Worm (Caenorhabditis elegans) whole organism, L4 larva: ENCODE data around the gene T25G12.6.

ENCODE experiments used
- F10B5.3 ChIP-seq: sonication (generic microtip); optimal IDR thresholded peaks from 2 replicates; lab custom pipeline; 2016; ENCODE audit warnings: mild to moderate bottlenecking, missing genetic modification characterization, missing compliant biosample characterization
- F44E2.7 ChIP-seq: fragments of 200-800 bp; sonication (Bioruptor generic); IDR thresholded peaks from 2 replicates; pipeline ENCODE4 v2.1.2; 2022; ENCODE audit warnings: missing genetic modification characterization, missing compliant biosample characterization
- R02D3.7 ChIP-seq: fragments of 150-350 bp; sonication (generic microtip); optimal IDR thresholded peaks from 3 replicates; lab custom pipeline; 2014; ENCODE audit warnings: missing biosample characterization, missing genetic modification characterization
- aly-2 ChIP-seq: sonication (generic microtip); optimal IDR thresholded peaks from 2 replicates; lab custom pipeline; 2018; ENCODE audit warnings: missing biosample characterization, missing genetic modification characterization
- arid-1 ChIP-seq: fragments of 200-800 bp; sonication (Bioruptor generic); conservative IDR thresholded peaks from 2 replicates; pipeline ENCODE4 v1.3.6; 2022; ENCODE audit warnings: missing genetic modification reagents, missing genetic modification characterization, missing compliant biosample characterization
- ceh-28 ChIP-seq: fragments of 150-350 bp; optimal IDR thresholded peaks from 2 replicates; lab custom pipeline; 2014; ENCODE audit warnings: missing biosample characterization, missing genetic modification reagents, missing genetic modification characterization
- ceh-32 ChIP-seq: sonication (generic microtip); optimal IDR thresholded peaks from 2 replicates; lab custom pipeline; 2016; ENCODE audit warnings: mild to moderate bottlenecking, missing genetic modification characterization, missing compliant biosample characterization; ENCODE audit not compliant: poor library complexity
- daf-16 ChIP-seq, 3 experiments: sonication (generic microtip); optimal IDR thresholded peaks; 2 replicates each; lab custom pipeline; 2016 to 2017; ENCODE audit warnings: missing genetic modification characterization in 3 of 3, missing genetic modification reagents in 3 of 3, mild to moderate bottlenecking in 2 of 3, missing compliant biosample characterization in 2 of 3, missing biosample characterization in 1 of 3, moderate library complexity in 1 of 3
- dmd-8 ChIP-seq: fragments of 200-800 bp; sonication (Bioruptor generic); IDR thresholded peaks from 2 replicates; pipeline ENCODE4 v1.3.6; 2022; ENCODE audit warnings: missing genetic modification characterization, missing compliant biosample characterization
- dmd-9 ChIP-seq: fragments of 200-800 bp; sonication (Bioruptor generic); IDR thresholded peaks from 2 replicates; pipeline ENCODE4 v1.3.6; 2022; ENCODE audit warnings: missing genetic modification reagents, missing genetic modification characterization, missing compliant biosample characterization
- dpl-1 ChIP-seq: fragments of 150-350 bp; optimal IDR thresholded peaks from 2 replicates; lab custom pipeline; 2014; ENCODE audit warnings: missing biosample characterization, missing genetic modification reagents, missing genetic modification characterization
- dve-1 ChIP-seq: sonication (generic microtip); optimal IDR thresholded peaks from 2 replicates; lab custom pipeline; 2017; ENCODE audit warnings: antibody characterized with exemption, mild to moderate bottlenecking, missing genetic modification characterization, missing compliant biosample characterization; ENCODE audit not compliant: insufficient read depth
- hif-1 ChIP-seq, 2 experiments: sonication (generic microtip); optimal IDR thresholded peaks; 2 replicates each; lab custom pipeline; 2016 to 2017; ENCODE audit warnings: missing compliant biosample characterization in 2 of 2, missing genetic modification characterization in 2 of 2, missing genetic modification reagents in 2 of 2, missing genotype in 2 of 2, mild to moderate bottlenecking in 1 of 2
- hlh-11 ChIP-seq: fragments of 200-800 bp; sonication (Bioruptor generic); optimal IDR thresholded peaks from 2 replicates; lab custom pipeline; 2018; ENCODE audit warnings: mild to moderate bottlenecking, missing genetic modification characterization, missing compliant biosample characterization
- hlh-30 ChIP-seq: sonication (generic microtip); optimal IDR thresholded peaks from 2 replicates; lab custom pipeline; 2017; ENCODE audit warnings: antibody characterized with exemption, mild to moderate bottlenecking, missing genetic modification characterization, missing compliant biosample characterization; ENCODE audit not compliant: insufficient read depth
- hmg-1.1 ChIP-seq: fragments of 200-800 bp; sonication (Bioruptor generic); IDR thresholded peaks from 2 replicates; pipeline ENCODE4 v1.3.6; 2022; ENCODE audit warnings: missing genetic modification reagents, missing genetic modification characterization, missing compliant biosample characterization
- lim-7 ChIP-seq: fragments of 200-800 bp; sonication (Bioruptor generic); IDR thresholded peaks from 2 replicates; pipeline ENCODE4 v1.3.6; 2022; ENCODE audit warnings: missing genetic modification characterization, missing compliant biosample characterization
- lin-1 ChIP-seq: fragments of 200-800 bp; sonication (Bioruptor generic); IDR thresholded peaks from 2 replicates; pipeline ENCODE4 v1.3.6; 2022; ENCODE audit warnings: missing genetic modification reagents, missing genetic modification characterization, missing compliant biosample characterization
- lin-13 ChIP-seq: fragments of 150-350 bp; optimal IDR thresholded peaks from 2 replicates; lab custom pipeline; 2014; ENCODE audit warnings: missing biosample characterization, missing genetic modification reagents, missing genetic modification characterization
- lin-15B ChIP-seq: fragments of 150-350 bp; sonication (generic microtip); optimal IDR thresholded peaks from 3 replicates; lab custom pipeline; 2014; ENCODE audit warnings: missing biosample characterization, missing genetic modification characterization
- lin-38 ChIP-seq: fragments of 200-800 bp; sonication (Bioruptor generic); IDR thresholded peaks from 2 replicates; pipeline ENCODE4 v1.3.6; 2022; ENCODE audit warnings: missing genetic modification reagents, missing genetic modification characterization, missing compliant biosample characterization
- lsy-2 ChIP-seq, 2 experiments: fragments of 150-350 bp in 1 of 2; sonication (generic microtip) in 1 of 2; optimal IDR thresholded peaks; 2 replicates each; lab custom pipeline; 2014 to 2017; ENCODE audit warnings: missing biosample characterization in 2 of 2, missing genetic modification characterization in 2 of 2
- madf-9 ChIP-seq: fragments of 200-800 bp; sonication (Bioruptor generic); conservative IDR thresholded peaks from 2 replicates; pipeline ENCODE4 v1.3.6; 2022; ENCODE audit warnings: missing genetic modification reagents, missing genetic modification characterization, missing compliant biosample characterization
- mdl-1 ChIP-seq, 2 experiments: fragments of 150-350 bp in 1 of 2; sonication (generic microtip) in 1 of 2; optimal IDR thresholded peaks; 2 replicates each; lab custom pipeline; 2014 to 2017; ENCODE audit warnings: missing biosample characterization in 2 of 2, missing genetic modification characterization in 2 of 2
- mdt-29 ChIP-seq: fragments of 200-800 bp; sonication (Bioruptor generic); IDR thresholded peaks from 2 replicates; pipeline ENCODE4 v1.3.6; 2022; ENCODE audit warnings: missing genetic modification reagents, missing genetic modification characterization, missing compliant biosample characterization
- mes-2 ChIP-seq: sonication (generic microtip); optimal IDR thresholded peaks from 2 replicates; lab custom pipeline; 2016; ENCODE audit warnings: missing genotype, mild to moderate bottlenecking, missing genetic modification characterization, missing compliant biosample characterization; ENCODE audit not compliant: poor library complexity, severe bottlenecking
- mxl-2 ChIP-seq: fragments of 200-800 bp; sonication (Bioruptor generic); conservative IDR thresholded peaks from 2 replicates; pipeline ENCODE4 v1.3.6; 2022; ENCODE audit warnings: missing genetic modification reagents, missing genetic modification characterization, missing compliant biosample characterization
- mxl-3 ChIP-seq: fragments of 200-800 bp; sonication (Bioruptor generic); optimal IDR thresholded peaks from 2 replicates; lab custom pipeline; 2018; ENCODE audit warnings: mild to moderate bottlenecking, missing genetic modification characterization, missing compliant biosample characterization
- nhr-237 ChIP-seq: sonication (generic microtip); optimal IDR thresholded peaks from 2 replicates; lab custom pipeline; 2017; ENCODE audit warnings: missing biosample characterization, missing genetic modification characterization
- nhr-28 ChIP-seq: fragments of 150-350 bp; optimal IDR thresholded peaks from 2 replicates; lab custom pipeline; 2014; ENCODE audit warnings: missing biosample characterization, missing genetic modification characterization
- nhr-48 ChIP-seq: sonication (generic microtip); optimal IDR thresholded peaks from 2 replicates; lab custom pipeline; 2016; ENCODE audit warnings: mild to moderate bottlenecking, missing genetic modification characterization, missing compliant biosample characterization
- pqm-1 ChIP-seq: sonication (generic microtip); optimal IDR thresholded peaks from 2 replicates; lab custom pipeline; 2017; ENCODE audit warnings: missing biosample characterization, missing genetic modification characterization
- set-16 ChIP-seq: fragments of 200-800 bp; sonication (Bioruptor generic); IDR thresholded peaks from 2 replicates; pipeline ENCODE4 v1.3.6; 2022; ENCODE audit warnings: missing genetic modification reagents, missing genetic modification characterization, missing compliant biosample characterization
- snpc-1.2 ChIP-seq: fragments of 200-800 bp; sonication (Bioruptor generic); IDR thresholded peaks from 2 replicates; pipeline ENCODE4 v1.3.6; 2022; ENCODE audit warnings: missing genetic modification reagents, missing genetic modification characterization, missing compliant biosample characterization
- spr-1 ChIP-seq: sonication (generic microtip); optimal IDR thresholded peaks from 2 replicates; lab custom pipeline; 2016; ENCODE audit warnings: mild to moderate bottlenecking, missing genetic modification characterization, missing compliant biosample characterization
- tag-97 ChIP-seq: fragments of 200-800 bp; sonication (Bioruptor generic); IDR thresholded peaks from 2 replicates; pipeline ENCODE4 v1.3.6; 2022; ENCODE audit warnings: missing genetic modification characterization, missing compliant biosample characterization
- tra-1 ChIP-seq: fragments of 200-800 bp; sonication (Bioruptor generic); IDR thresholded peaks from 2 replicates; pipeline ENCODE4 v1.3.6; 2022; ENCODE audit warnings: missing genetic modification reagents, missing genetic modification characterization, missing compliant biosample characterization
- zag-1 ChIP-seq: fragments of 150-350 bp; optimal IDR thresholded peaks from 2 replicates; lab custom pipeline; 2014; ENCODE audit warnings: missing biosample characterization, missing genetic modification characterization
- zfp-2 ChIP-seq: sonication (generic microtip); optimal IDR thresholded peaks from 2 replicates; lab custom pipeline; 2016; ENCODE audit warnings: mild to moderate bottlenecking, missing genetic modification characterization, missing compliant biosample characterization
- zfp-3 ChIP-seq: fragments of 200-800 bp; sonication (Bioruptor generic); conservative IDR thresholded peaks from 2 replicates; pipeline ENCODE4 v1.3.6; 2022; ENCODE audit warnings: missing genetic modification reagents, missing genetic modification characterization, missing compliant biosample characterization
- zip-2 ChIP-seq: fragments of 150-350 bp; optimal IDR thresholded peaks from 2 replicates; lab custom pipeline; 2014; ENCODE audit warnings: missing biosample characterization, missing genetic modification characterization
- ztf-11 ChIP-seq: fragments of 150-350 bp; optimal IDR thresholded peaks from 2 replicates; lab custom pipeline; 2014; ENCODE audit warnings: missing biosample characterization, missing genetic modification characterization

T25G12.6 gene

ce11 chrX:17221873-17222525 lies 8.0 kb downstream of the T25G12.6 start, which contains the start of gene rab-6.2:
TSS of gene rab-6.2 (plus strand) at chrX:17222475.
- TF ChIP-seq mes-2 (peak; percentile 48), set-16 (GFP tag; lab: Robert Waterston, UW) (peak; percentile 26; the same call in 1 of the 2 replicates), lin-15B (tag; lab: Kevin White, UChicago) (no peak), mxl-3 (GFP tag; lab: Kevin White, UChicago) (peak; percentile 17), hlh-11 (peak; percentile 24), R02D3.7 (peak; percentile 19), zag-1 (no peak), hmg-1.1 (GFP tag; lab: Robert Waterston, UW) (peak; percentile 28; the same call in 1 of the 2 replicates), dpl-1 (GFP tag; lab: Kevin White, UChicago) (no peak)

DNA sequence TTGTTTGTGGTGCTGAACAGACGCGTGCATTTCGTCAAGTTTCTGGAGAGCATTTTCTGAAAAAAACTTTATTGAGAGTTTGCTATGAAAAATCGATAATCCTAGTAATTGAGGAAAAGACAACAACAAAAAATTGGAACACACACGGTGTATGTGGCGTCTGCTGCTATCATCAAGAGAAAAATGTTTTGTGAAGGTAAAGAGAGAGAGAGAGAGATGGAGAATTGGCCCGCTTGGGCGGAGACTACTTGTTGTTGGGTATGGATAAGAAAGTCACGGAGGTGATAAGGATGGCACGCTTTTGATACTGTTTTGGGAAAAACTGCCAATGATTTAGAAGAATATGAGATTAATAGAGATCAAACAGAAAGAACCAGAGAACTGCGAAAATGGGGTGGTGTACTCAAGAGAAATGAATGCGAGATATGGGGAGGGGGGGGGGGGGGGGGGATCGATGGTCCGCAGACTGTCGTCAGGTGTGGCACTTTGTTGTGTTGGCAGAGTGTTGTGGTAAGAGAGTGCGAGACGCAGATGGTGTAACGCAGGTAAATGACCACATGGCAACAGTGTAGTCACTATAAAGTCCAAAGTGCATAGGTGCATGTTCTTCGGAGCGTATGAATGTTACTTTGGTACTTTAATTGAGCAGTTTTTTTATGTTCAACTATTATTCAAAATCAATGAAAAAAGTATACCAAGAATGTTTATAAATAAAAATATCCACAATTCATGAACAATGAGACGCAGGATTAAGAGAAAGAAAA lies 12.8 kb downstream of the T25G12.6 start, which contains the start of gene acdh-7:
Gene acdh-7 (minus strand): TSS at position 56 of the 764 bp plus-strand sequence.
- TF ChIP-seq mxl-2 (no peak), ceh-28 (peak; percentile 44), dmd-9 (GFP tag; lab: Robert Waterston, UW) (no peak), arid-1 (GFP tag; lab: Robert Waterston, UW) (no peak), mdl-1 (tag; optimal IDR thresholded peaks at IDR 0.05; lab: Kevin White, UChicago) (peak in 1 of 2 experiments; percentile 62), zip-2 (no peak), pqm-1 (tag; lab: Kevin White, UChicago) (peak; percentile 29), hlh-11 (peak; percentile 69), daf-16 (GFP tag; optimal IDR thresholded peaks at IDR 0.05; lab: Kevin White, UChicago) (peak in 1 of 2 experiments; percentile 21), daf-16 (tag; optimal IDR thresholded peaks at IDR 0.05; lab: Kevin White, UChicago) (peak; percentile 87), F10B5.3 (tag; lab: Kevin White, UChicago) (no peak), mxl-3 (GFP tag; lab: Kevin White, UChicago) (peak; percentile 57), lim-7 (GFP tag; lab: Robert Waterston, UW) (no peak), mes-2 (peak; percentile 37), dve-1 (tag; lab: Kevin White, UChicago) (peak; percentile 66), nhr-28 (tag; lab: Kevin White, UChicago) (peak; percentile 73)

DNA sequence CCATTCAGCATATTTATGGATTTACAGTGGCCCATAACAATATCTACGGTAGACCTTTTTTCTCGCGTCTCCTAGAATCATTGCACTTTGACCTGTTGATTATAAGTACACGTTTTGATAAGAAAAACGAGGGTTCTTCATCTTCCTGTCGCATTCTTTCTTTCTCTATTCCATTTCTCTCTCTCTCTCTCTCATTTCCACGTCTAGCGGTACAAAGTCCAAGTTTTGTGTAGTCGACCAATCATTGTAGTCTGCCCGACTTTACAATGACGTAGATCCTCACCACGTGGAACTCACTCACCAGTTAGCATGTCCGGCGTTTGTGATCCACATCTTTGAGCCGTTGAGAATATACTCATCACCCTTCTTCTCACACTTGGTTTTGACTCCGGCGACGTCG lies 13.8 kb downstream of the T25G12.6 start:
- no peak for TF ChIP-seq snpc-1.2
- 0 out of 2 replicates have a peak, but pooled peaks have one; percentile 30 for TF ChIP-seq tra-1 (GFP tag; lab: Robert Waterston, UW)
- no peak for TF ChIP-seq F44E2.7 (GFP tag; lab: Robert Waterston, UW)
- no peak for TF ChIP-seq zfp-2 (tag; lab: Kevin White, UChicago)
- TF ChIP-seq daf-16 (GFP tag; optimal IDR thresholded peaks at IDR 0.05; lab: Kevin White, UChicago): no peak
- TF ChIP-seq daf-16 (tag; optimal IDR thresholded peaks at IDR 0.05; lab: Kevin White, UChicago): peak; percentile 43
- TF ChIP-seq nhr-28 (tag; lab: Kevin White, UChicago): peak; percentile 92
- peak; percentile 0 for TF ChIP-seq mes-2
- no peak for TF ChIP-seq lim-7 (GFP tag; lab: Robert Waterston, UW)
- TF ChIP-seq mdl-1 (tag; optimal IDR thresholded peaks at IDR 0.05; lab: Kevin White, UChicago): peak; percentile 71 to 88
- no peak for TF ChIP-seq ceh-32
- TF ChIP-seq aly-2 (tag; lab: Kevin White, UChicago): no peak
- peak; percentile 4 for TF ChIP-seq nhr-48
- peak in 1 of 2 experiments; percentile 39 for TF ChIP-seq lsy-2 (tag; optimal IDR thresholded peaks at IDR 0.05; lab: Kevin White, UChicago)
- TF ChIP-seq madf-9: no peak
- no peak for TF ChIP-seq dmd-8 (GFP tag; lab: Robert Waterston, UW)
- no peak for TF ChIP-seq nhr-237 (tag; lab: Kevin White, UChicago)
- TF ChIP-seq zfp-3 (GFP tag; lab: Robert Waterston, UW): no peak
- no peak for TF ChIP-seq zag-1
- TF ChIP-seq mdt-29 (GFP tag; lab: Robert Waterston, UW): no peak
- no peak for TF ChIP-seq hif-1 (tag; optimal IDR thresholded peaks at IDR 0.05; lab: Kevin White, UChicago)
- TF ChIP-seq hlh-30 (tag; lab: Kevin White, UChicago): peak; percentile 63
- no peak for TF ChIP-seq mxl-2
- 0 out of 2 replicates have a peak, but pooled peaks have one; percentile 16 for TF ChIP-seq lin-1 (GFP tag; lab: Robert Waterston, UW)
- TF ChIP-seq tag-97: no peak
- no peak for TF ChIP-seq lin-38 (GFP tag; lab: Robert Waterston, UW)
- no peak for TF ChIP-seq ztf-11 (tag; lab: Kevin White, UChicago)
- peak; percentile 63 for TF ChIP-seq hlh-11
- no peak for TF ChIP-seq spr-1
- TF ChIP-seq lin-13: no peak
